Worm (Caenorhabditis elegans): ENCODE measurements around the gene fbxc-44.

fbxc-44 gene

DNA sequence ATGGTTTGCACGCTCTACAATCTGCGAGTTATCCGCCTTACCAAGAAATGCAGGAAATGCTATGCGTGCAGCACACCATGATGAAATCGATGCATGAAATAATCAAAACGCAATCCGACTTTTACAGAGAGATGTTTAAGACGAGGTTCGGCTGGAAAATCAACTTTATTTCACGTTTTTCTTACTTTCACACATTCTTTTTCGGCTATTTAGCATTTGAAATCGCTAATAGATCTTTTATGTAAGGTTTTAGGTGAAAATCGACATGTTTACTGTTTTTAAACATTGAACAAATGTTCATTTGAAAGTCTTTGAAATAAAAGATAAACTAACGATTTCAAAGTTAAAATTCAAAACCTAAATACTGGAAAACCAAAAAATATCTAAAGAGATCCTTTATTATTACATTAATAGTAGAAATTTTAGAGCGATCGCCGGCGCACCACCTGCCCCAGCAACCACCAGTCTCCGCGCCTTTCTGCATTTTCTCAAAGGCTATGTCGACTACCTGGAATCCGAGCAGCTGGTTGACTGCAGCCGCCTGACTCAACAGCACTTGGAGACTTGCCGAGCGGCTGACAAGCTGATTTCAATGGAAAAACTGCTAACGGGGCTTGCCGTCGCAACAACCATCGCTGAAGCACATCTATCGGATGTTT lies 9.3 kb downstream of the fbxc-44 start:
- TF ChIP-seq dpl-1 (GFP tag; optimal IDR thresholded peaks at IDR 0.05) (no peak), lin-1 (GFP tag; IDR thresholded peaks at IDR 0.05) (0 out of 2 replicates have a peak, but pooled peaks have one; percentile 21), tra-1 (GFP tag; IDR thresholded peaks at IDR 0.05) (no peak), T26A8.4 (GFP tag; IDR thresholded peaks at IDR 0.05) (no peak), mdt-29 (GFP tag; IDR thresholded peaks at IDR 0.05) (no peak), zag-1 (tag; optimal IDR thresholded peaks at IDR 0.05) (no peak), aly-2 (tag; optimal IDR thresholded peaks at IDR 0.05) (no peak), egl-43 (GFP tag; IDR thresholded peaks at IDR 0.05) (peak; percentile 81), Y48G9A.11 (GFP tag; IDR thresholded peaks at IDR 0.05) (peak; percentile 29; the same call in 1 of the 2 replicates), lir-3 (tag; optimal IDR thresholded peaks at IDR 0.05) (no peak), nhr-25 (tag; optimal IDR thresholded peaks at IDR 0.05; ENCODE audit: borderline replicate concordance, insufficient read depth) (no peak), D1046.2 (GFP tag; IDR thresholded peaks at IDR 0.05) (peak; percentile 7; the same call in 1 of the 2 replicates), set-16 (GFP tag; IDR thresholded peaks at IDR 0.05) (peak; percentile 67), php-3 (GFP tag; IDR thresholded peaks at IDR 0.05) (peak; percentile 36; the same call in 1 of the 2 replicates), ztf-11 (tag; optimal IDR thresholded peaks at IDR 0.05) (no peak), lin-38 (GFP tag; IDR thresholded peaks at IDR 0.05) (peak; percentile 59), fos-1 (tag; optimal IDR thresholded peaks at IDR 0.05) (no peak), lsy-2 (tag; optimal IDR thresholded peaks at IDR 0.05) (no peak), zip-11 (GFP tag; IDR thresholded peaks at IDR 0.05) (no peak), ceh-32 (tag; optimal IDR thresholded peaks at IDR 0.05; ENCODE audit: poor library complexity) (no peak), sdz-12 (GFP tag; optimal IDR thresholded peaks at IDR 0.05) (no peak), ceh-62 (tag; optimal IDR thresholded peaks at IDR 0.05) (no peak), hmg-1.1 (GFP tag; IDR thresholded peaks at IDR 0.05) (no peak), mep-1 (tag; optimal IDR thresholded peaks at IDR 0.05) (no peak), unc-62 (GFP tag; optimal IDR thresholded peaks at IDR 0.05 in 1 of 2) (peak in 1 of 2 experiments; percentile 89), unc-62 (tag; optimal IDR thresholded peaks at IDR 0.05) (no peak), mdl-1 (tag; optimal IDR thresholded peaks at IDR 0.05) (no peak), zfp-2 (tag; optimal IDR thresholded peaks at IDR 0.05) (no peak), dmd-9 (GFP tag; IDR thresholded peaks at IDR 0.05) (no peak), saeg-2 (GFP tag; IDR thresholded peaks at IDR 0.05) (0 out of 2 replicates have a peak, but pooled peaks have one; percentile 29), gei-8 (GFP tag; optimal IDR thresholded peaks at IDR 0.05) (no peak), cey-2 (tag; optimal IDR thresholded peaks at IDR 0.05; ENCODE audit: borderline replicate concordance, insufficient read depth) (no peak), nhr-77 (tag; optimal IDR thresholded peaks at IDR 0.05) (no peak), jun-1 (tag; optimal IDR thresholded peaks at IDR 0.05) (no peak), dmd-8 (GFP tag; IDR thresholded peaks at IDR 0.05) (0 out of 2 replicates have a peak, but pooled peaks have one; percentile 28), nhr-102 (tag; optimal IDR thresholded peaks at IDR 0.05) (no peak), F44E2.7 (GFP tag; IDR thresholded peaks at IDR 0.05) (no peak), nhr-10 (tag; optimal IDR thresholded peaks at IDR 0.05) (no peak), nhr-28 (tag; optimal IDR thresholded peaks at IDR 0.05) (no peak), unc-39 (tag; optimal IDR thresholded peaks at IDR 0.05) (no peak), daf-8 (GFP tag; IDR thresholded peaks at IDR 0.05) (no peak), attf-4 (tag; optimal IDR thresholded peaks at IDR 0.05) (no peak), nhr-76 (tag; optimal IDR thresholded peaks at IDR 0.05) (no peak), egl-27 (tag; optimal IDR thresholded peaks at IDR 0.05) (no peak), mes-2 (tag; optimal IDR thresholded peaks at IDR 0.05; ENCODE audit: poor library complexity, severe bottlenecking) (no peak), aha-1 (tag) (peak; percentile 71), F49E8.2 (tag; optimal IDR thresholded peaks at IDR 0.05; ENCODE audit: borderline replicate concordance) (peak; percentile 20), lin-29 (GFP tag; IDR thresholded peaks at IDR 0.05) (no peak), nhr-41 (GFP tag; IDR thresholded peaks at IDR 0.05) (no peak), madf-9 (GFP tag; conservative IDR thresholded peaks at IDR 0.05) (no peak), vab-7 (GFP tag; IDR thresholded peaks at IDR 0.05) (no peak)
